Fruit fly (Drosophila melanogaster): Measurements from ENCODE around the gene CG3402.

- TF ChIP-seq CG12768 (GFP tag; optimal IDR thresholded peaks at IDR 0.05): peak; percentile 34
- no peak for TF ChIP-seq cnc (optimal IDR thresholded peaks at IDR 0.05)
- no peak for TF ChIP-seq kay (GFP tag; ENCODE audit: borderline replicate concordance)
- peak; percentile 66 for TF ChIP-seq toe (GFP tag; optimal IDR thresholded peaks at IDR 0.05)
- TF ChIP-seq Crg-1 (GFP tag; optimal IDR thresholded peaks at IDR 0.05): no peak
- TF ChIP-seq cic (GFP tag; optimal IDR thresholded peaks at IDR 0.05): peak; percentile 60
- no peak for TF ChIP-seq CG7045 (GFP tag; optimal IDR thresholded peaks at IDR 0.05)
- TF ChIP-seq CG11617 (GFP tag; optimal IDR thresholded peaks at IDR 0.05): no peak
- TF ChIP-seq Mnt (GFP tag; optimal IDR thresholded peaks at IDR 0.05): peak; percentile 66
- no peak for TF ChIP-seq CG1620 (GFP tag; optimal IDR thresholded peaks at IDR 0.05)
- no peak for TF ChIP-seq Hr96 (GFP tag; optimal IDR thresholded peaks at IDR 0.05)
- TF ChIP-seq ovo (GFP tag; optimal IDR thresholded peaks at IDR 0.05): no peak
- TF ChIP-seq CG14711 (tag; optimal IDR thresholded peaks at IDR 0.05): no peak
Measured at dm6 chr3L:648155-649024, 4.3 kb downstream of the CG3402 start, which contains the start of gene Gale.

Measured in whole organism, adult.